Worm (Caenorhabditis elegans) whole organism, late embryonic: ENCODE data around the gene C07A12.18.

ENCODE experiments used
- C08G9.2 ChIP-seq: sonication (generic microtip); optimal IDR thresholded peaks from 2 replicates; lab custom pipeline; 2016; ENCODE audit warnings: mild to moderate bottlenecking, missing genetic modification characterization, moderate library complexity, missing compliant biosample characterization
- T23F11.4 ChIP-seq: fragments of 200-800 bp; sonication (Bioruptor generic); optimal IDR thresholded peaks from 2 replicates; lab custom pipeline; 2018; ENCODE audit warnings: mild to moderate bottlenecking, missing genetic modification characterization, missing compliant biosample characterization
- ama-1 ChIP-seq: fragments of 150-350 bp; optimal IDR thresholded peaks from 2 replicates; lab custom pipeline; 2014
- ceh-14 ChIP-seq: sonication (generic microtip); optimal IDR thresholded peaks from 2 replicates; lab custom pipeline; 2016; ENCODE audit warnings: missing genotype, missing genetic modification characterization, missing compliant biosample characterization
- ceh-2 ChIP-seq: sonication (generic microtip); optimal IDR thresholded peaks from 2 replicates; lab custom pipeline; 2016; ENCODE audit warnings: missing genotype, missing genetic modification characterization, missing compliant biosample characterization
- ceh-24 ChIP-seq: sonication (generic microtip); optimal IDR thresholded peaks from 2 replicates; lab custom pipeline; 2016; ENCODE audit warnings: mild to moderate bottlenecking, missing genetic modification characterization, missing compliant biosample characterization
- ceh-6 ChIP-seq: fragments of 200-800 bp; sonication (Bioruptor generic); optimal IDR thresholded peaks from 2 replicates; lab custom pipeline; 2018; ENCODE audit warnings: mild to moderate bottlenecking, missing genetic modification characterization, missing compliant biosample characterization
- ceh-9 ChIP-seq: sonication (generic microtip); optimal IDR thresholded peaks from 2 replicates; lab custom pipeline; 2016; ENCODE audit warnings: mild to moderate bottlenecking, missing genetic modification characterization, inconsistent platforms, missing compliant biosample characterization
- che-1 ChIP-seq: sonication (generic microtip); optimal IDR thresholded peaks from 2 replicates; lab custom pipeline; 2016; ENCODE audit warnings: mild to moderate bottlenecking, missing genetic modification characterization, missing compliant biosample characterization
- hlh-8 ChIP-seq: sonication (generic microtip); optimal IDR thresholded peaks from 2 replicates; lab custom pipeline; 2016; ENCODE audit warnings: missing genotype, missing genetic modification characterization, missing compliant biosample characterization
- pag-3 ChIP-seq: sonication (generic microtip); optimal IDR thresholded peaks from 2 replicates; lab custom pipeline; 2016; ENCODE audit warnings: missing compliant biosample characterization, missing genetic modification characterization, borderline replicate concordance
- pha-4 ChIP-seq: fragments of 150-350 bp; optimal IDR thresholded peaks from 2 replicates; lab custom pipeline; 2018; ENCODE audit warnings: missing biosample characterization, missing genetic modification reagents, missing genetic modification characterization
- pqm-1 ChIP-seq: sonication (generic microtip); optimal IDR thresholded peaks from 2 replicates; lab custom pipeline; 2016; ENCODE audit warnings: missing genetic modification characterization, missing compliant biosample characterization

DNA sequence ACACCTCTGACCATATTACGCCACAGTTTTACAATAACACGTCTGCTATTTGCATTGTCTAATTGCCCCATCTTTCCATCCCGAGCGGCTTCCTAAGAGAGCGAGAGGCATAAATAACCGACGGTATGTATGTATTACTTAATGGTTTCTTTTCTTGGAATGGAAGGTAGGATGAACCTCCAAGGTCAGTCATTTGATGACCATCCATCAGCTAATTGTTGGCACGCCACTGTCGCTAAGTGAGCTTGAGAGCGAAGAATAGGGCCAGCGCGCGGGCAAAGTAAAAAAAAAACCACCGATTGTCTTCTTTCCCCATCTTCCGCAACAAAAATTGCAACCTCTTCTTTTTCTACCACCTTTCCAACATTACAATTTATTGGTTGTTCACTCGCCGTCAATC is 6.3 kb upstream of the C07A12.18 start:
- TF ChIP-seq ceh-2 (tag; lab: Kevin White, UChicago) (no peak), ceh-6 (GFP tag; lab: Kevin White, UChicago) (no peak), C08G9.2 (tag; lab: Kevin White, UChicago) (no peak), ama-1 (no peak), ceh-14 (no peak), ceh-24 (tag; lab: Kevin White, UChicago) (no peak), ceh-9 (tag; lab: Kevin White, UChicago) (no peak), che-1 (tag; lab: Kevin White, UChicago) (no peak), T23F11.4 (GFP tag; lab: Kevin White, UChicago) (no peak), hlh-8 (tag; lab: Kevin White, UChicago) (no peak), pag-3 (no peak), pqm-1 (tag; lab: Kevin White, UChicago) (no peak), pha-4 (tag; lab: Kevin White, UChicago) (no peak)
